Worm (Caenorhabditis elegans): Measurements from ENCODE around the gene F13E9.16.

Gene F13E9.16

ce11 chrIV:10913081-10913480 lies 25.9 kb upstream of the F13E9.16 start, which contains the start of gene ZK593.2:
Gene ZK593.2 (plus strand): TSS chrIV:10913381.
- no peak for TF ChIP-seq dmd-4 (tag; optimal IDR thresholded peaks at IDR 0.05; ENCODE audit: borderline replicate concordance)
- no peak for TF ChIP-seq pqm-1 (tag; optimal IDR thresholded peaks at IDR 0.05)
- TF ChIP-seq tbx-7 (tag; optimal IDR thresholded peaks at IDR 0.05): no peak
- TF ChIP-seq sox-4 (tag; optimal IDR thresholded peaks at IDR 0.05): no peak
- TF ChIP-seq madf-2 (tag; optimal IDR thresholded peaks at IDR 0.05): no peak
- TF ChIP-seq tbx-2 (tag; optimal IDR thresholded peaks at IDR 0.05): no peak

- no peak for TF ChIP-seq sox-2 (GFP tag; IDR thresholded peaks at IDR 0.05)
- no peak for TF ChIP-seq elt-4 (tag; optimal IDR thresholded peaks at IDR 0.05)
- TF ChIP-seq madf-2 (tag; optimal IDR thresholded peaks at IDR 0.05): no peak
- TF ChIP-seq dve-1 (tag; optimal IDR thresholded peaks at IDR 0.05): no peak
- no peak for TF ChIP-seq gmeb-2 (tag; optimal IDR thresholded peaks at IDR 0.05)
- TF ChIP-seq sox-4 (tag; optimal IDR thresholded peaks at IDR 0.05): no peak
- no peak for TF ChIP-seq ceh-2 (tag; optimal IDR thresholded peaks at IDR 0.05)
- no peak for TF ChIP-seq pros-1 (tag; optimal IDR thresholded peaks at IDR 0.05)
- TF ChIP-seq pag-3 (tag; optimal IDR thresholded peaks at IDR 0.05; ENCODE audit: borderline replicate concordance): no peak
- no peak for TF ChIP-seq ceh-30 (tag; optimal IDR thresholded peaks at IDR 0.05)
- TF ChIP-seq ceh-18 (tag; optimal IDR thresholded peaks at IDR 0.05): no peak
- no peak for TF ChIP-seq pqm-1 (tag; optimal IDR thresholded peaks at IDR 0.05)
- TF ChIP-seq ttx-3 (tag; optimal IDR thresholded peaks at IDR 0.05): no peak
- no peak for TF ChIP-seq fkh-6 (tag; optimal IDR thresholded peaks at IDR 0.05)
- TF ChIP-seq C38D4.7 (GFP tag; optimal IDR thresholded peaks at IDR 0.05): no peak
- no peak for TF ChIP-seq C08G9.2 (tag; optimal IDR thresholded peaks at IDR 0.05)
- no peak for TF ChIP-seq ceh-22 (tag; optimal IDR thresholded peaks at IDR 0.05)
- TF ChIP-seq mec-3 (tag; optimal IDR thresholded peaks at IDR 0.05; ENCODE audit: borderline replicate concordance): no peak
- no peak for TF ChIP-seq ceh-34 (tag; optimal IDR thresholded peaks at IDR 0.05)
Observed at ce11 chrIV:10909708-10910107, 22.5 kb upstream of the F13E9.16 start, which contains the start of gene pyk-2. Gene pyk-2 (plus strand): TSS chrIV:10909913.

- no peak for TF ChIP-seq ref-2 (tag; optimal IDR thresholded peaks at IDR 0.05)
- no peak for TF ChIP-seq hlh-6 (tag; optimal IDR thresholded peaks at IDR 0.05)
- TF ChIP-seq hlh-13 (GFP tag; optimal IDR thresholded peaks at IDR 0.05): no peak
- TF ChIP-seq Y22D7AL.16 (tag; optimal IDR thresholded peaks at IDR 0.05): no peak
- no peak for TF ChIP-seq ahr-1 (tag; optimal IDR thresholded peaks at IDR 0.05)
- no peak for TF ChIP-seq nhr-232 (tag; optimal IDR thresholded peaks at IDR 0.05)
- no peak for TF ChIP-seq gmeb-2 (tag; optimal IDR thresholded peaks at IDR 0.05)
- no peak for TF ChIP-seq F13H6.1 (tag; optimal IDR thresholded peaks at IDR 0.05)
- no peak for TF ChIP-seq hlh-15 (tag; optimal IDR thresholded peaks at IDR 0.05)
- no peak for TF ChIP-seq elt-2 (tag; optimal IDR thresholded peaks at IDR 0.05)
- TF ChIP-seq pag-3 (tag; optimal IDR thresholded peaks at IDR 0.05; ENCODE audit: borderline replicate concordance): no peak
- TF ChIP-seq ceh-48 (tag; optimal IDR thresholded peaks at IDR 0.05): no peak
- no peak for TF ChIP-seq ceh-45 (GFP tag; IDR thresholded peaks at IDR 0.05)
- TF ChIP-seq pqm-1 (tag; optimal IDR thresholded peaks at IDR 0.05): no peak
- TF ChIP-seq pros-1 (tag; optimal IDR thresholded peaks at IDR 0.05): no peak
- TF ChIP-seq nfya-1 (tag; optimal IDR thresholded peaks at IDR 0.05): no peak
- TF ChIP-seq pat-9 (tag; optimal IDR thresholded peaks at IDR 0.05): no peak
- TF ChIP-seq elt-4 (tag; optimal IDR thresholded peaks at IDR 0.05): no peak
Observed at ce11 chrIV:10909206-10909605, 22.0 kb upstream of the F13E9.16 start, which contains the start of gene ZK596.2. Gene ZK596.2 (minus strand): TSS chrIV:10909306.

ce11 chrIV:10904282-10904681 lies 17.1 kb upstream of the F13E9.16 start, which contains the start of gene ZK596.3:
Gene ZK596.3 (minus strand): TSS chrIV:10904382.
- TF ChIP-seq nhr-232 (tag; optimal IDR thresholded peaks at IDR 0.05): no peak
- no peak for TF ChIP-seq dve-1 (tag; optimal IDR thresholded peaks at IDR 0.05)

- TF ChIP-seq T23F11.4 (GFP tag; optimal IDR thresholded peaks at IDR 0.05): no peak
- no peak for TF ChIP-seq ref-2 (tag; optimal IDR thresholded peaks at IDR 0.05)
- no peak for TF ChIP-seq hlh-13 (GFP tag; optimal IDR thresholded peaks at IDR 0.05)
- no peak for TF ChIP-seq pros-1 (tag; optimal IDR thresholded peaks at IDR 0.05)
- TF ChIP-seq elt-4 (tag; optimal IDR thresholded peaks at IDR 0.05): no peak
- TF ChIP-seq odd-2 (tag; optimal IDR thresholded peaks at IDR 0.05): no peak
- TF ChIP-seq pha-2 (tag; optimal IDR thresholded peaks at IDR 0.05): no peak
- TF ChIP-seq nhr-11 (tag; optimal IDR thresholded peaks at IDR 0.05): no peak
- no peak for TF ChIP-seq ceh-6 (GFP tag; optimal IDR thresholded peaks at IDR 0.05)
- TF ChIP-seq pag-3 (tag; optimal IDR thresholded peaks at IDR 0.05; ENCODE audit: borderline replicate concordance): no peak
- no peak for TF ChIP-seq ceh-31 (tag; optimal IDR thresholded peaks at IDR 0.05)
- no peak for TF ChIP-seq ceh-48 (tag; optimal IDR thresholded peaks at IDR 0.05)
- TF ChIP-seq Y22D7AL.16 (tag; optimal IDR thresholded peaks at IDR 0.05): no peak
- TF ChIP-seq syd-9 (tag; optimal IDR thresholded peaks at IDR 0.05): no peak
Observed at ce11 chrIV:10902476-10902875, 15.3 kb upstream of the F13E9.16 start.

All from whole organism, late embryonic.